Worm (Caenorhabditis elegans): ENCODE measurements around the gene ZK856.5.

DNA sequence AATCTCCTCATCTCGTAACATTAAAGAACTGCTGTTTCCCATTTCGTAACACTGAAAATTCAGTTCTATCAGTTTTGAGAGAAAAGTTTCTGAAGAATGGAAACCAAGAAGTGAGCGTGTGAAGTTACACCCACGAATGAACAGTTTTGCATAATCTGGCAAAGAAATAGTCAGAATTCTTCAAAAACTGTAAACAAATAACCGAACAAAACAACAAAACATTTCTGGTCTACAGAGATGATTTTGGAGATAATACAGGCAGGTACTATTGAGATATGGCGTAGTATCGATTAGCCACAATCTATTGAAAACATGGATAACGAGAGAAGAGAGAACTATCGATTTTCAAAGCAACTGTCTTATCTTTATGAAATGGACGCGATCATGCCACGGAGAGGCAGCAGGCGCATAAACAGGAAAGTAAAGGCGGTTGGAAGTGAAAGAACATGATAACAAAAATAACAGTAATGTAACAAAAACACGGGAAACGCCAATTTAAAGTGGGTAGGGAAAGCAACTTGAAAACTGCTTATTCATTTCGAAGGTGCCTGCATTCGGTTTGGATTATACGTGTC, 13.6 kb upstream of the ZK856.5 start, which contains the start of gene chpf-1:
- TF ChIP-seq Y48G9A.11 (GFP tag; IDR thresholded peaks at IDR 0.05) (no peak), nhr-77 (tag; optimal IDR thresholded peaks at IDR 0.05) (no peak), jun-1 (tag; optimal IDR thresholded peaks at IDR 0.05) (no peak), F37D6.2 (tag; optimal IDR thresholded peaks at IDR 0.05) (no peak), ctbp-1 (GFP tag; IDR thresholded peaks at IDR 0.05) (no peak)

Data from whole organism, L4 larva.